Worm (Caenorhabditis elegans): ENCODE measurements around the gene igdb-1.

Gene igdb-1

DNA sequence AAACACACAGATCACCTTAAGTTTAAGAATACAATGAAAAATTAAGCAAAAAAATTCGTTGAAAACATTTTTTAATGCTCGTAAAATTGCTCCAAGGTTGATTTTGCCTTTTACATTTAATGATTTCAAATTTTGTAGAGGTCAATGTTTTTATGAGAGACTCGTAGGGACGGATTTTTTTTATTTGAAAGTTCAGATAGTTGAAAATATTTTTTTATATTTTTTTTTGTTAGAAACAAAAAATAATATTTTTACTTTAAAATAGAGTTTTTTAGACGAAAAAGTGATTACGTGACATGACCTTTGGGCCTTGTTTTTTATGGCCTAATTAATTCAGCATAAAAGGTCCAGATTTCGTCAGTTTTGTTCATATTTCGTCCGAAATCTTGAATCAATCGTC, 24.1 kb upstream of the igdb-1 start, which contains the start of gene smz-1:
Gene smz-1 (plus strand): TSS at position 301 of the 400 bp plus-strand sequence.
- TF ChIP-seq fos-1 (tag; optimal IDR thresholded peaks at IDR 0.05) (no peak), nhr-25 (tag; optimal IDR thresholded peaks at IDR 0.05) (no peak), peb-1 (tag; optimal IDR thresholded peaks at IDR 0.05) (no peak), sma-9 (GFP tag; optimal IDR thresholded peaks at IDR 0.05) (no peak), sma-9 (tag; optimal IDR thresholded peaks at IDR 0.05) (no peak), nhr-129 (tag; optimal IDR thresholded peaks at IDR 0.05) (no peak), elt-3 (tag; optimal IDR thresholded peaks at IDR 0.05) (no peak), snpc-4 (tag; optimal IDR thresholded peaks at IDR 0.05) (no peak), F13H6.1 (tag; optimal IDR thresholded peaks at IDR 0.05) (no peak)

DNA sequence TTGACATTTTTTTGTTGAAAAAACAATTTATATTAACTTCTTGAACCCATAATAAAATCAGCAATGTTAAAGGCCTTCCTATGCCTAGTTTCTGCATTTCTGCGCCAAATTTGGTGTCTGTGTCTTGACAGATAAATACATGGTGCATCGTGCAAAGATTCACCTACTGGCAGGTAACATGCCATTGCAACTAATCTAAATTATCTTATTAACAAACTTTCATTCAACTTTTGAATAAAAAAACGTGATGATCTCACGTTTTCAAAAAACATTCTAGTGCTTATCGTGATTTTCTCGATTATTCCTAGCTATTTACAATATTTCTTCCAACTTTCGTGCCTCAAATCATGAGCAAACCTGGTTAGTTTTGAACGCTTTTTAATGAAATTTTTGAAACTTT, 22.2 kb upstream of the igdb-1 start, which contains the start of gene C25G4.7:
Gene C25G4.7 (plus strand): TSS at position 301 of the 400 bp plus-strand sequence.
- TF ChIP-seq F13H6.1 (tag; optimal IDR thresholded peaks at IDR 0.05) (no peak), fos-1 (tag; optimal IDR thresholded peaks at IDR 0.05) (no peak), snpc-4 (tag; optimal IDR thresholded peaks at IDR 0.05) (no peak), nhr-129 (tag; optimal IDR thresholded peaks at IDR 0.05) (no peak), unc-55 (GFP tag; optimal IDR thresholded peaks at IDR 0.05) (no peak), skn-1 (tag; optimal IDR thresholded peaks at IDR 0.05) (no peak), unc-62 (GFP tag; optimal IDR thresholded peaks at IDR 0.05) (no peak), blmp-1 (tag; optimal IDR thresholded peaks at IDR 0.05; ENCODE audit: insufficient read depth) (no peak), ceh-82 (tag; optimal IDR thresholded peaks at IDR 0.05) (no peak), nhr-10 (tag; optimal IDR thresholded peaks at IDR 0.05) (no peak), nhr-77 (tag; optimal IDR thresholded peaks at IDR 0.05) (no peak), zag-1 (tag; optimal IDR thresholded peaks at IDR 0.05) (no peak), sma-3 (GFP tag; optimal IDR thresholded peaks at IDR 0.05) (no peak), egl-27 (tag; optimal IDR thresholded peaks at IDR 0.05) (no peak), aly-2 (tag; optimal IDR thresholded peaks at IDR 0.05) (no peak), ztf-11 (tag; optimal IDR thresholded peaks at IDR 0.05) (no peak), ztf-4 (tag; optimal IDR thresholded peaks at IDR 0.05) (no peak), nhr-11 (tag; optimal IDR thresholded peaks at IDR 0.05) (no peak)

DNA sequence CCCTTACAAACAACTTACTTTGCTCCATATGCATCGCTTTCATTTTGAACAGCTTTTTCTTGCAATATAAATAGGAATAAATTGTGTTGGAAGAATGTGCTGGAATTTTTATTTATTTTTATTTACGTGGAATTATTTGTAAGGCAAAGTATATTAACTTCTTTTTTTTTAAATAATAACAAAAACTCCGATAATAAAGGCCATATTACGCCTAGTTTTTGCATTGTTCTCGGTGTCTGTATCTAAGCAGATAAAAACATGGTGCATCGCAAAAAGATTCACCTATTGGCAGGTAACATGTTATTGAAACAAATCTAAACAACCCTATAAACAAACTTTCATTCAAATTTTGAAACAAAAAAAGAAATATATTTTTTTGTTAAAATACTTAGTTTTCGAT, 15.4 kb upstream of the igdb-1 start, which contains the start of gene C25G4.8:
Gene C25G4.8 (minus strand): TSS at position 101 of the 400 bp plus-strand sequence.
- TF ChIP-seq nhr-6 (tag; optimal IDR thresholded peaks at IDR 0.05) = no peak

DNA sequence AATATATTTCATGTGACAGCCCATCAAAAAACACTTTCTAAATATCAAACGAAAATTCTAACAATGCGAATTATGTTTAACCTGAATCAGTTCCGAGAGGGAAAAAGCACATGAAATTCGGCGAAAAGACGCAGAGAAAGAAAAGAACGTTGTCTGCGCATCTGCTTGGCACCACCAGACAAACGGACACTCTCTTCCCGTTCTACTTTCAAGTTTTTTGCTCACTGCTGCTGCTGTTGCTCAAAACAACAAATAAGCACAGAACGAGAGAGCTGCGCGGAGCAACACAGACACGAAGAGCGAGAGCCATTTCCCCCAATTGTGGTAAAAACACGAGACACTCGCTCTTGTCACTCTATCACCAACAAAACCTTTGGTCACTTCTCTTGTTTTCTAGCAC, 14.0 kb upstream of the igdb-1 start:
- TF ChIP-seq snpc-4 (tag; optimal IDR thresholded peaks at IDR 0.05) (no peak), lsy-2 (tag; optimal IDR thresholded peaks at IDR 0.05) (no peak), nhr-21 (tag; optimal IDR thresholded peaks at IDR 0.05) (no peak), nhr-10 (tag; optimal IDR thresholded peaks at IDR 0.05) (no peak), lin-11 (tag; optimal IDR thresholded peaks at IDR 0.05) (peak; percentile 40), unc-55 (GFP tag; optimal IDR thresholded peaks at IDR 0.05) (peak; percentile 63), nhr-25 (tag; optimal IDR thresholded peaks at IDR 0.05) (no peak), lin-39 (tag; optimal IDR thresholded peaks at IDR 0.05) (no peak), blmp-1 (tag; optimal IDR thresholded peaks at IDR 0.05; ENCODE audit: insufficient read depth) (no peak), C34F6.9 (tag; optimal IDR thresholded peaks at IDR 0.05) (peak; percentile 55), mab-5 (tag; optimal IDR thresholded peaks at IDR 0.05) (no peak), elt-3 (tag; optimal IDR thresholded peaks at IDR 0.05) (no peak), nhr-129 (tag; optimal IDR thresholded peaks at IDR 0.05) (peak; percentile 83), skn-1 (tag; optimal IDR thresholded peaks at IDR 0.05) (no peak)

DNA sequence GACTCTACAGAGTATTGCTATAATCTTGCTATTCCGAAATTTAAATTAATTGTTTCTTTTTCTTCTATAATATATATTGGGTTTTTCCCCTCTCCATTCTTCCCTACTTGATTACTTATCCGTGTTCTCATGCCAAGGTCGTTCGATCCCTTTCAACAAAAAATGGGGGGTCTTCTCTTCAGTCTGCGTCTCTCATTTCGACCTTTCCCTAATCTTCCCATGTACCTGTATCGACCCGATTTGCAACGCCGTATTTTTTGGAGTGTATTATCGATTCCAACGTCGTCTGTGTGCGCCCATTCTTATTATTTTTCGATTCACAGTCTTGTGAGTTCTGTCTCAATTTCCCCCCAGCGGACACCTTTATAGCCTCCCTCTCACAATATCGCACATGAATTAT, 11.1 kb upstream of the igdb-1 start:
- peak; percentile 51 for TF ChIP-seq nhr-129 (tag; optimal IDR thresholded peaks at IDR 0.05)
- TF ChIP-seq mdl-1 (tag; optimal IDR thresholded peaks at IDR 0.05) = no peak
- TF ChIP-seq ztf-1 (GFP tag; conservative IDR thresholded peaks at IDR 0.05) = no peak
- TF ChIP-seq nhr-25 (tag; optimal IDR thresholded peaks at IDR 0.05) = peak; percentile 30
- no peak for TF ChIP-seq unc-39 (tag; optimal IDR thresholded peaks at IDR 0.05)

DNA sequence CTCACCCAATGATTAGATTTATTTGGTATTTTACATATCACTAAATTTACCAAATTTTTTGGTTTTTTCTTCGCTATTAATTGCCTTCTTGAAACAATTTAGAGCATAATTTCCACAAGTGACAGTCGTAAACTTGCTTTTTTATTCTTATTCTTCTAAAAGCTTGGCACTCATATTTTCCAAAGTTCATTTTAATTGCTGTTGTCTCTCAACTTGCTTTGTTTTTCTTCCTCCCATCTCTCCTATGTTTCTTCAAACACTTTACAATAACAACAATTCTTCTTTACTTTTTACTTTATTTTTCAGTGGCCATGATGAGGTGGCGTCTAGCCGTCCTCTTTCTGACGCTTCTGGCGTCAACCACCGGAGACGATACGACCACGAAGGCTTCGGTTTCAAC, 10.5 kb upstream of the igdb-1 start, which contains the start of gene igdb-2:
Gene igdb-2 (plus strand): TSS at position 301 of the 400 bp plus-strand sequence.
- no peak for TF ChIP-seq lin-39 (tag; optimal IDR thresholded peaks at IDR 0.05)
